Worm (Caenorhabditis elegans) whole organism, mixed stage, embryonic: Measurements from ENCODE around the gene far-8.

Experiments
- M03D4.4 ChIP-seq: sonication (generic microtip); optimal IDR thresholded peaks from 2 replicates; lab custom pipeline; 2017; ENCODE audit warnings: mild to moderate bottlenecking, missing genetic modification characterization, missing compliant biosample characterization
- bed-3 ChIP-seq: fragments of 200-800 bp; sonication (Bioruptor generic); optimal IDR thresholded peaks from 3 replicates; lab custom pipeline; 2018; ENCODE audit warnings: mild to moderate bottlenecking, missing genetic modification characterization, moderate library complexity, missing compliant biosample characterization
- blmp-1 ChIP-seq: fragments of 150-350 bp; optimal IDR thresholded peaks from 2 replicates; lab custom pipeline; 2014; ENCODE audit warnings: missing biosample characterization, missing genetic modification characterization
- ceh-39 ChIP-seq: fragments of 150-350 bp; optimal IDR thresholded peaks from 2 replicates; lab custom pipeline; 2014; ENCODE audit warnings: missing biosample characterization, missing genetic modification characterization
- ceh-43 ChIP-seq: fragments of 200-800 bp; sonication (Bioruptor generic); optimal IDR thresholded peaks from 2 replicates; lab custom pipeline; 2018; ENCODE audit warnings: mild to moderate bottlenecking, missing genetic modification characterization, moderate library complexity, missing compliant biosample characterization
- ceh-83 ChIP-seq: fragments of 200-800 bp; sonication (Bioruptor generic); optimal IDR thresholded peaks from 2 replicates; lab custom pipeline; 2018; ENCODE audit warnings: mild to moderate bottlenecking, missing genetic modification characterization, missing compliant biosample characterization
- ces-1 ChIP-seq: fragments of 150-350 bp; optimal IDR thresholded peaks from 2 replicates; lab custom pipeline; 2014; ENCODE audit warnings: missing biosample characterization, missing genetic modification reagents, missing genetic modification characterization
- cnd-1 ChIP-seq: fragments of 200-800 bp; sonication (Bioruptor generic); optimal IDR thresholded peaks from 2 replicates; lab custom pipeline; 2018; ENCODE audit warnings: mild to moderate bottlenecking, missing genetic modification characterization, missing compliant biosample characterization
- drap-1 ChIP-seq: fragments of 200-800 bp; sonication (Bioruptor generic); optimal IDR thresholded peaks from 3 replicates; lab custom pipeline; 2018; ENCODE audit warnings: mild to moderate bottlenecking, missing genetic modification characterization, missing compliant biosample characterization
- elt-1 ChIP-seq: sonication (generic microtip); optimal IDR thresholded peaks from 2 replicates; lab custom pipeline; 2017; ENCODE audit warnings: missing genetic modification characterization, mild to moderate bottlenecking, missing compliant biosample characterization, antibody characterized with exemption, moderate library complexity, borderline replicate concordance; ENCODE audit not compliant: insufficient read depth
- elt-3 ChIP-seq: fragments of 150-350 bp; optimal IDR thresholded peaks from 2 replicates; lab custom pipeline; 2014; ENCODE audit warnings: missing biosample characterization, missing genetic modification characterization
- flh-1 ChIP-seq: fragments of 200-800 bp; sonication (Bioruptor generic); optimal IDR thresholded peaks from 2 replicates; lab custom pipeline; 2018; ENCODE audit warnings: mild to moderate bottlenecking, missing genetic modification characterization, moderate library complexity, missing compliant biosample characterization
- ham-2 ChIP-seq: fragments of 200-800 bp; sonication (Bioruptor generic); optimal IDR thresholded peaks from 2 replicates; lab custom pipeline; 2018; ENCODE audit warnings: mild to moderate bottlenecking, missing genetic modification characterization, missing compliant biosample characterization
- hlh-1 ChIP-seq: fragments of 150-350 bp; optimal IDR thresholded peaks from 2 replicates; lab custom pipeline; 2014; ENCODE audit warnings: missing biosample characterization, missing genetic modification reagents, missing genetic modification characterization
- lin-13 ChIP-seq: fragments of 150-350 bp; optimal IDR thresholded peaks from 2 replicates; lab custom pipeline; 2014; ENCODE audit warnings: missing biosample characterization, missing genetic modification characterization
- lin-32 ChIP-seq: fragments of 200-800 bp; sonication (Bioruptor generic); optimal IDR thresholded peaks from 2 replicates; lab custom pipeline; 2018; ENCODE audit warnings: mild to moderate bottlenecking, missing genetic modification characterization, missing compliant biosample characterization
- lsy-2 ChIP-seq: fragments of 150-350 bp; optimal IDR thresholded peaks from 2 replicates; lab custom pipeline; 2014; ENCODE audit warnings: missing biosample characterization, missing genetic modification characterization
- mab-5 ChIP-seq: fragments of 150-350 bp; optimal IDR thresholded peaks from 2 replicates; lab custom pipeline; 2014; ENCODE audit warnings: missing biosample characterization, missing genetic modification characterization
- mep-1 ChIP-seq: fragments of 150-350 bp; optimal IDR thresholded peaks from 2 replicates; lab custom pipeline; 2017; ENCODE audit warnings: missing biosample characterization, missing genetic modification reagents, missing genetic modification characterization, inconsistent platforms
- mls-2 ChIP-seq: sonication (generic microtip); optimal IDR thresholded peaks from 2 replicates; lab custom pipeline; 2016; ENCODE audit warnings: mild to moderate bottlenecking, missing genetic modification characterization, moderate library complexity, missing compliant biosample characterization
- nhr-12 ChIP-seq: fragments of 150-350 bp; optimal IDR thresholded peaks from 2 replicates; lab custom pipeline; 2014; ENCODE audit warnings: missing biosample characterization, missing genetic modification characterization
- nhr-2 ChIP-seq: fragments of 150-350 bp; optimal IDR thresholded peaks from 2 replicates; lab custom pipeline; 2014; ENCODE audit warnings: missing biosample characterization, missing genetic modification characterization
- nhr-237 ChIP-seq: fragments of 150-350 bp; optimal IDR thresholded peaks from 2 replicates; lab custom pipeline; 2014; ENCODE audit warnings: missing biosample characterization, missing genetic modification characterization
- nhr-28 ChIP-seq: fragments of 150-350 bp; optimal IDR thresholded peaks from 2 replicates; lab custom pipeline; 2014; ENCODE audit warnings: missing biosample characterization, missing genetic modification characterization
- nhr-76 ChIP-seq: sonication (generic microtip); optimal IDR thresholded peaks from 2 replicates; lab custom pipeline; 2017; ENCODE audit warnings: missing biosample characterization, missing genetic modification characterization
- pha-4 ChIP-seq: fragments of 150-350 bp; optimal IDR thresholded peaks from 2 replicates; lab custom pipeline; 2018; ENCODE audit warnings: missing biosample characterization, missing genetic modification reagents, missing genetic modification characterization
- sem-2 ChIP-seq: fragments of 200-800 bp; sonication (Bioruptor generic); optimal IDR thresholded peaks from 2 replicates; lab custom pipeline; 2018; ENCODE audit warnings: mild to moderate bottlenecking, missing genetic modification characterization, missing compliant biosample characterization
- snpc-4 ChIP-seq: fragments of 150-350 bp; optimal IDR thresholded peaks from 2 replicates; lab custom pipeline; 2014; ENCODE audit warnings: missing biosample characterization, missing genetic modification characterization
- sptf-1 ChIP-seq: sonication (generic microtip); optimal IDR thresholded peaks from 2 replicates; lab custom pipeline; 2017; ENCODE audit warnings: mild to moderate bottlenecking, missing genetic modification characterization, moderate library complexity, missing compliant biosample characterization
- tbx-8 ChIP-seq: fragments of 200-800 bp; sonication (Bioruptor generic); optimal IDR thresholded peaks from 2 replicates; lab custom pipeline; 2018; ENCODE audit warnings: mild to moderate bottlenecking, missing genetic modification characterization, moderate library complexity, missing compliant biosample characterization
- unc-120 ChIP-seq: sonication (generic microtip); optimal IDR thresholded peaks from 2 replicates; lab custom pipeline; 2017; ENCODE audit warnings: missing genetic modification characterization, missing compliant biosample characterization; ENCODE audit not compliant: poor library complexity, severe bottlenecking
- unc-39 ChIP-seq: fragments of 150-350 bp; optimal IDR thresholded peaks from 2 replicates; lab custom pipeline; 2014; ENCODE audit warnings: missing biosample characterization, missing genetic modification characterization
- unc-62 ChIP-seq: fragments of 150-350 bp; optimal IDR thresholded peaks from 2 replicates; lab custom pipeline; 2014; ENCODE audit warnings: missing biosample characterization, missing genetic modification reagents, missing genetic modification characterization
- zip-8 ChIP-seq: fragments of 150-350 bp; optimal IDR thresholded peaks from 2 replicates; lab custom pipeline; 2014; ENCODE audit warnings: missing biosample characterization, missing genetic modification characterization
- ztf-11 ChIP-seq: fragments of 150-350 bp; optimal IDR thresholded peaks from 2 replicates; lab custom pipeline; 2014; ENCODE audit warnings: missing biosample characterization, missing genetic modification characterization

far-8 gene

DNA sequence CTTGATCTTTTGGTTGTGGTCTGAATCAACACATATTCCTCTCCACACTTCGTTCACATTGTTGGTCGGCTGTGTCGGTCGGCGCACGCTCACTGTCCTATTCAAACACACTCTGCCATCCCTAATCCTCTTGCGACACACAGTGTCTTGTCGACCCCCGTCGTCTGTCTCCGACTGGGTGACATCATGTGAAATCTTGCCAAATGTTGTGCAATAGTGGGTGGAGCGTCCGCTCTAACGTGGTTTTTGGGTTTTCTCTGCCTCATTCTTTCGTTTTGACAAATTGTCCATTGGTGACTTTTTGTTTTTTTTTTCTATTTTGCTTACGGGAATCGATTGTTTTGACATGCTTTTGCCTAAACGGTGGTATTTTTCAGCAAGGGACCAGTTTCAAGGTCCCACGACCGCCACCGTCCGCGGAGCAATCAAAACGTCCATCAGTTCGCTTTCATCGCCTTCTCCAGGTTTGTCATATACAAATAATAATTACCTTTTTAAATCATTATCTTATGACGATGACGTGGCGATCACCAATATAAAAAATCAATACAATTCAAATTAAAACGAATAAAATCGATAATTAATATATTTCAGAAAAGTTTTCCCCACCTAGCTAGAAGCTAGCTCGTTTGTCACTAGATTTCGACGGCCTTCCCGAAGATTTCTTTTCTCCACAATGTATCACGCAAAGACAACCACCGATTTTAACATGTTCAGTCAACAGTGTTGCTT, 8.9 kb upstream of the far-8 start:
- TF ChIP-seq ceh-83 (GFP tag; lab: Kevin White, UChicago) = peak; percentile 51
- TF ChIP-seq snpc-4 (tag; lab: Kevin White, UChicago) = no peak
- TF ChIP-seq nhr-2 (tag; lab: Kevin White, UChicago) = peak; percentile 54
- peak; percentile 83 for TF ChIP-seq elt-3
- TF ChIP-seq cnd-1 (tag; lab: Kevin White, UChicago) = peak; percentile 53
- TF ChIP-seq ceh-43 (GFP tag; lab: Kevin White, UChicago) = no peak
- TF ChIP-seq unc-120 (tag; lab: Kevin White, UChicago) = peak; percentile 57
- peak; percentile 93 for TF ChIP-seq unc-62
- TF ChIP-seq mls-2 (tag; lab: Kevin White, UChicago) = peak; percentile 50
- no peak for TF ChIP-seq mab-5 (tag; lab: Kevin White, UChicago)
- TF ChIP-seq nhr-28 (tag; lab: Kevin White, UChicago) = no peak
- no peak for TF ChIP-seq bed-3 (GFP tag; lab: Kevin White, UChicago)
- TF ChIP-seq elt-1 (tag; lab: Kevin White, UChicago) = peak; percentile 36
- TF ChIP-seq sem-2 = no peak
- TF ChIP-seq drap-1 (GFP tag; lab: Kevin White, UChicago) = peak; percentile 64
- no peak for TF ChIP-seq tbx-8 (GFP tag; lab: Kevin White, UChicago)
- no peak for TF ChIP-seq flh-1 (GFP tag; lab: Kevin White, UChicago)
- TF ChIP-seq lin-32 = no peak
- TF ChIP-seq nhr-237 = peak; percentile 91
- TF ChIP-seq lin-13 (tag; lab: Kevin White, UChicago) = peak; percentile 67
- TF ChIP-seq ham-2 (GFP tag; lab: Kevin White, UChicago) = peak; percentile 35
- TF ChIP-seq zip-8 (tag; lab: Kevin White, UChicago) = peak; percentile 36
- TF ChIP-seq nhr-76 (tag; lab: Kevin White, UChicago) = no peak
- no peak for TF ChIP-seq unc-39 (tag; lab: Kevin White, UChicago)
- no peak for TF ChIP-seq nhr-12 (tag; lab: Kevin White, UChicago)
- TF ChIP-seq sptf-1 (tag; lab: Kevin White, UChicago) = peak; percentile 66
- peak; percentile 66 for TF ChIP-seq lsy-2 (tag; lab: Kevin White, UChicago)
- TF ChIP-seq mep-1 = peak; percentile 84
- peak; percentile 52 for TF ChIP-seq ceh-39 (tag; lab: Kevin White, UChicago)
- peak; percentile 33 for TF ChIP-seq M03D4.4 (tag; lab: Kevin White, UChicago)
- TF ChIP-seq ztf-11 (tag; lab: Kevin White, UChicago) = peak; percentile 19
- no peak for TF ChIP-seq blmp-1 (tag; lab: Kevin White, UChicago)
- peak; percentile 94 for TF ChIP-seq pha-4 (tag; lab: Kevin White, UChicago)
- TF ChIP-seq hlh-1 (tag; lab: Kevin White, UChicago) = peak; percentile 25
- peak; percentile 64 for TF ChIP-seq ces-1 (GFP tag; lab: Kevin White, UChicago)
- TF ChIP-seq, all 35 proteins: peak for 22

DNA sequence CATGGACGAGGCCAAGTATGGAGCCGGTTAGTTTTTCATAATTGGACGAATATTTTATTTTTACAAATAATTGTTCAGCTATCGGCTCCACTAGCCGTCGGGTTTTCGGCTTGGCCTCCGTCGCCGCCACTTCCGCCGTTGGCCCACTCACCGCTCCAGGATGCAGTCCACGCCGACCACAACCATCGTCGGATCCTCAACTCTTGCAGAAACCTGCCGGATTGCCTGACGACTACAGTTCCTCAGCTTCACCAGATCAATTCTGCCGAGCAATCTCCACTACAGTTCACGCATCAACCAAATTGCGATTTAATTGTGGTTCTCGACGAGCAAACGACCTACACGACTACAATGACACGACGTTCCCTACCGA, 8.3 kb upstream of the far-8 start:
- TF ChIP-seq ceh-43 (GFP tag; lab: Kevin White, UChicago) (no peak), nhr-237 (no peak), lsy-2 (tag; lab: Kevin White, UChicago) (no peak), nhr-2 (tag; lab: Kevin White, UChicago) (no peak), mab-5 (tag; lab: Kevin White, UChicago) (no peak), snpc-4 (tag; lab: Kevin White, UChicago) (no peak), M03D4.4 (tag; lab: Kevin White, UChicago) (no peak), ztf-11 (tag; lab: Kevin White, UChicago) (no peak), bed-3 (GFP tag; lab: Kevin White, UChicago) (no peak), unc-39 (tag; lab: Kevin White, UChicago) (no peak), cnd-1 (tag; lab: Kevin White, UChicago) (no peak), hlh-1 (tag; lab: Kevin White, UChicago) (no peak), flh-1 (GFP tag; lab: Kevin White, UChicago) (no peak), nhr-12 (tag; lab: Kevin White, UChicago) (no peak), drap-1 (GFP tag; lab: Kevin White, UChicago) (no peak), nhr-28 (tag; lab: Kevin White, UChicago) (no peak), mep-1 (no peak)
